Worm (Caenorhabditis elegans) whole organism, L4 larva: ENCODE data around the gene srh-10.

ENCODE experiments used
- D1046.2 ChIP-seq: fragments of 200-800 bp; sonication (Bioruptor generic); IDR thresholded peaks from 2 replicates; pipeline ENCODE4 v1.3.6; 2022; ENCODE audit warnings: missing genetic modification characterization, missing compliant biosample characterization
- F10B5.3 ChIP-seq: sonication (generic microtip); optimal IDR thresholded peaks from 2 replicates; lab custom pipeline; 2016; ENCODE audit warnings: mild to moderate bottlenecking, missing genetic modification characterization, missing compliant biosample characterization
- F37D6.2 ChIP-seq: sonication (generic microtip); optimal IDR thresholded peaks from 2 replicates; lab custom pipeline; 2016; ENCODE audit warnings: mild to moderate bottlenecking, missing genetic modification characterization, missing compliant biosample characterization
- F44E2.7 ChIP-seq: fragments of 200-800 bp; sonication (Bioruptor generic); IDR thresholded peaks from 2 replicates; pipeline ENCODE4 v2.1.2; 2022; ENCODE audit warnings: missing genetic modification characterization, missing compliant biosample characterization
- Y105C5A.15 ChIP-seq: fragments of 200-800 bp; sonication (Bioruptor generic); IDR thresholded peaks from 2 replicates; pipeline ENCODE4 v1.3.6; 2022; ENCODE audit warnings: missing genetic modification characterization, missing compliant biosample characterization
- Y48G9A.11 ChIP-seq: fragments of 200-800 bp; sonication (Bioruptor generic); IDR thresholded peaks from 2 replicates; pipeline ENCODE4 v1.3.6; 2022; ENCODE audit warnings: missing genetic modification reagents, missing genetic modification characterization, missing compliant biosample characterization
- Y5F2A.4 ChIP-seq: fragments of 200-800 bp; sonication (Bioruptor generic); optimal IDR thresholded peaks from 2 replicates; lab custom pipeline; 2018; ENCODE audit warnings: mild to moderate bottlenecking, missing genetic modification characterization, missing compliant biosample characterization
- ZK546.5 ChIP-seq, 2 experiments: sonication (generic microtip); optimal IDR thresholded peaks; 2 replicates each; lab custom pipeline; 2017; ENCODE audit warnings: missing biosample characterization in 2 of 2, missing genetic modification characterization in 2 of 2
- aha-1 ChIP-seq: fragments of 150-350 bp; peaks from one replicate; lab custom pipeline; 2014; ENCODE audit warnings: missing biosample characterization, missing genetic modification characterization
- aly-2 ChIP-seq: sonication (generic microtip); optimal IDR thresholded peaks from 2 replicates; lab custom pipeline; 2018; ENCODE audit warnings: missing biosample characterization, missing genetic modification characterization
- ama-1 ChIP-seq: fragments of 150-350 bp; optimal IDR thresholded peaks from 2 replicates; lab custom pipeline; 2014; ENCODE audit warnings: inconsistent platforms, mixed read lengths
- arid-1 ChIP-seq: fragments of 200-800 bp; sonication (Bioruptor generic); conservative IDR thresholded peaks from 2 replicates; pipeline ENCODE4 v1.3.6; 2022; ENCODE audit warnings: missing genetic modification reagents, missing genetic modification characterization, missing compliant biosample characterization
- attf-4 ChIP-seq: sonication (generic microtip); optimal IDR thresholded peaks from 3 replicates; lab custom pipeline; 2017; ENCODE audit warnings: missing biosample characterization, missing genetic modification characterization
- ceh-28 ChIP-seq: fragments of 150-350 bp; optimal IDR thresholded peaks from 2 replicates; lab custom pipeline; 2014; ENCODE audit warnings: missing biosample characterization, missing genetic modification reagents, missing genetic modification characterization
- ctbp-1 ChIP-seq: fragments of 200-800 bp; sonication (Bioruptor generic); IDR thresholded peaks from 2 replicates; pipeline ENCODE4 v1.3.6; 2022; ENCODE audit warnings: missing genetic modification reagents, missing genetic modification characterization, missing compliant biosample characterization
- daf-12 ChIP-seq: fragments of 150-350 bp; optimal IDR thresholded peaks from 2 replicates; lab custom pipeline; 2014; ENCODE audit warnings: missing biosample characterization, missing genetic modification reagents, missing genetic modification characterization
- daf-8 ChIP-seq: fragments of 200-800 bp; sonication (Bioruptor generic); IDR thresholded peaks from 2 replicates; pipeline ENCODE4 v1.3.6; 2022; ENCODE audit warnings: missing genetic modification characterization, missing compliant biosample characterization
- dmd-6 ChIP-seq: fragments of 200-800 bp; sonication (Bioruptor generic); IDR thresholded peaks from 2 replicates; pipeline ENCODE4 v1.3.6; 2022; ENCODE audit warnings: missing genetic modification reagents, missing genetic modification characterization, missing compliant biosample characterization
- dmd-8 ChIP-seq: fragments of 200-800 bp; sonication (Bioruptor generic); IDR thresholded peaks from 2 replicates; pipeline ENCODE4 v1.3.6; 2022; ENCODE audit warnings: missing genetic modification characterization, missing compliant biosample characterization
- dpl-1 ChIP-seq: fragments of 150-350 bp; optimal IDR thresholded peaks from 2 replicates; lab custom pipeline; 2014; ENCODE audit warnings: missing biosample characterization, missing genetic modification reagents, missing genetic modification characterization
- fkh-10 ChIP-seq: fragments of 150-350 bp; optimal IDR thresholded peaks from 2 replicates; lab custom pipeline; 2014; ENCODE audit warnings: missing biosample characterization, missing genetic modification reagents, missing genetic modification characterization
- hlh-11 ChIP-seq: fragments of 200-800 bp; sonication (Bioruptor generic); optimal IDR thresholded peaks from 2 replicates; lab custom pipeline; 2018; ENCODE audit warnings: mild to moderate bottlenecking, missing genetic modification characterization, missing compliant biosample characterization
- hmg-1.1 ChIP-seq: fragments of 200-800 bp; sonication (Bioruptor generic); IDR thresholded peaks from 2 replicates; pipeline ENCODE4 v1.3.6; 2022; ENCODE audit warnings: missing genetic modification reagents, missing genetic modification characterization, missing compliant biosample characterization
- jun-1 ChIP-seq: fragments of 150-350 bp; optimal IDR thresholded peaks from 2 replicates; lab custom pipeline; 2014; ENCODE audit warnings: missing biosample characterization, missing genetic modification reagents, missing genetic modification characterization
- lim-7 ChIP-seq: fragments of 200-800 bp; sonication (Bioruptor generic); IDR thresholded peaks from 2 replicates; pipeline ENCODE4 v1.3.6; 2022; ENCODE audit warnings: missing genetic modification characterization, missing compliant biosample characterization
- lin-1 ChIP-seq: fragments of 200-800 bp; sonication (Bioruptor generic); IDR thresholded peaks from 2 replicates; pipeline ENCODE4 v1.3.6; 2022; ENCODE audit warnings: missing genetic modification reagents, missing genetic modification characterization, missing compliant biosample characterization
- lin-13 ChIP-seq: fragments of 150-350 bp; optimal IDR thresholded peaks from 2 replicates; lab custom pipeline; 2014; ENCODE audit warnings: missing biosample characterization, missing genetic modification reagents, missing genetic modification characterization
- lin-15B ChIP-seq: fragments of 150-350 bp; sonication (generic microtip); optimal IDR thresholded peaks from 3 replicates; lab custom pipeline; 2014; ENCODE audit warnings: missing biosample characterization, missing genetic modification characterization
- lin-29 ChIP-seq: fragments of 200-800 bp; sonication (Bioruptor generic); IDR thresholded peaks from 2 replicates; pipeline ENCODE4 v1.3.6; 2022; ENCODE audit warnings: missing genetic modification reagents, missing genetic modification characterization, missing compliant biosample characterization
- lsy-2 ChIP-seq, 2 experiments: fragments of 150-350 bp in 1 of 2; sonication (generic microtip) in 1 of 2; optimal IDR thresholded peaks; 2 replicates each; lab custom pipeline; 2014 to 2017; ENCODE audit warnings: missing biosample characterization in 2 of 2, missing genetic modification characterization in 2 of 2
- madf-9 ChIP-seq: fragments of 200-800 bp; sonication (Bioruptor generic); conservative IDR thresholded peaks from 2 replicates; pipeline ENCODE4 v1.3.6; 2022; ENCODE audit warnings: missing genetic modification reagents, missing genetic modification characterization, missing compliant biosample characterization
- mdl-1 ChIP-seq, 2 experiments: fragments of 150-350 bp in 1 of 2; sonication (generic microtip) in 1 of 2; optimal IDR thresholded peaks; 2 replicates each; lab custom pipeline; 2014 to 2017; ENCODE audit warnings: missing biosample characterization in 2 of 2, missing genetic modification characterization in 2 of 2
- mes-2 ChIP-seq: sonication (generic microtip); optimal IDR thresholded peaks from 2 replicates; lab custom pipeline; 2016; ENCODE audit warnings: missing genotype, mild to moderate bottlenecking, missing genetic modification characterization, missing compliant biosample characterization; ENCODE audit not compliant: poor library complexity, severe bottlenecking
- mxl-2 ChIP-seq: fragments of 200-800 bp; sonication (Bioruptor generic); conservative IDR thresholded peaks from 2 replicates; pipeline ENCODE4 v1.3.6; 2022; ENCODE audit warnings: missing genetic modification reagents, missing genetic modification characterization, missing compliant biosample characterization
- nhr-11 ChIP-seq: fragments of 150-350 bp; optimal IDR thresholded peaks from 2 replicates; lab custom pipeline; 2014; ENCODE audit warnings: missing biosample characterization, missing genetic modification characterization
- nhr-111 ChIP-seq: fragments of 200-800 bp; sonication (Bioruptor generic); optimal IDR thresholded peaks from 2 replicates; lab custom pipeline; 2018; ENCODE audit warnings: mild to moderate bottlenecking, missing genetic modification characterization, missing compliant biosample characterization
- nhr-237 ChIP-seq: sonication (generic microtip); optimal IDR thresholded peaks from 2 replicates; lab custom pipeline; 2017; ENCODE audit warnings: missing biosample characterization, missing genetic modification characterization
- nhr-41 ChIP-seq: fragments of 200-800 bp; sonication (Bioruptor generic); IDR thresholded peaks from 2 replicates; pipeline ENCODE4 v1.3.6; 2022; ENCODE audit warnings: missing genetic modification reagents, missing genetic modification characterization, missing compliant biosample characterization
- nhr-42 ChIP-seq: fragments of 200-800 bp; sonication (Bioruptor generic); IDR thresholded peaks from 2 replicates; pipeline ENCODE4 v1.3.6; 2022; ENCODE audit warnings: missing genetic modification characterization, missing compliant biosample characterization
- nhr-48 ChIP-seq: sonication (generic microtip); optimal IDR thresholded peaks from 2 replicates; lab custom pipeline; 2016; ENCODE audit warnings: mild to moderate bottlenecking, missing genetic modification characterization, missing compliant biosample characterization
- nhr-76 ChIP-seq: fragments of 150-350 bp; optimal IDR thresholded peaks from 2 replicates; lab custom pipeline; 2014; ENCODE audit warnings: missing biosample characterization, missing genetic modification characterization
- rbr-2 ChIP-seq: sonication (generic microtip); optimal IDR thresholded peaks from 2 replicates; lab custom pipeline; 2016; ENCODE audit warnings: missing genotype, missing genetic modification characterization, missing compliant biosample characterization
- sdz-12 ChIP-seq: fragments of 200-800 bp; sonication (Bioruptor generic); optimal IDR thresholded peaks from 2 replicates; lab custom pipeline; 2018; ENCODE audit warnings: mild to moderate bottlenecking, missing genetic modification characterization, missing compliant biosample characterization
- set-16 ChIP-seq: fragments of 200-800 bp; sonication (Bioruptor generic); IDR thresholded peaks from 2 replicates; pipeline ENCODE4 v1.3.6; 2022; ENCODE audit warnings: missing genetic modification reagents, missing genetic modification characterization, missing compliant biosample characterization
- skn-1 ChIP-seq: fragments of 150-350 bp; optimal IDR thresholded peaks from 2 replicates; lab custom pipeline; 2014; ENCODE audit warnings: missing biosample characterization, missing genetic modification characterization
- snpc-1.2 ChIP-seq: fragments of 200-800 bp; sonication (Bioruptor generic); IDR thresholded peaks from 2 replicates; pipeline ENCODE4 v1.3.6; 2022; ENCODE audit warnings: missing genetic modification reagents, missing genetic modification characterization, missing compliant biosample characterization
- tra-1 ChIP-seq: fragments of 200-800 bp; sonication (Bioruptor generic); IDR thresholded peaks from 2 replicates; pipeline ENCODE4 v1.3.6; 2022; ENCODE audit warnings: missing genetic modification reagents, missing genetic modification characterization, missing compliant biosample characterization
- unc-130 ChIP-seq: sonication (generic microtip); optimal IDR thresholded peaks from 2 replicates; lab custom pipeline; 2016; ENCODE audit warnings: missing genetic modification reagents, missing genetic modification characterization, missing compliant biosample characterization
- unc-62 ChIP-seq, 3 experiments: fragments of 150-350 bp in 1 of 3; sonication (generic microtip); optimal IDR thresholded peaks in 2 of 3; peaks in 1 of 3; 1 replicate in 1 of 3; 2 replicates in 2 of 3; lab custom pipeline; 2014 to 2017; ENCODE audit warnings: missing biosample characterization in 3 of 3, missing genetic modification characterization in 3 of 3, missing genetic modification reagents in 3 of 3, missing genotype in 1 of 3
- zfp-2 ChIP-seq: sonication (generic microtip); optimal IDR thresholded peaks from 2 replicates; lab custom pipeline; 2016; ENCODE audit warnings: mild to moderate bottlenecking, missing genetic modification characterization, missing compliant biosample characterization
- zfp-3 ChIP-seq: fragments of 200-800 bp; sonication (Bioruptor generic); conservative IDR thresholded peaks from 2 replicates; pipeline ENCODE4 v1.3.6; 2022; ENCODE audit warnings: missing genetic modification reagents, missing genetic modification characterization, missing compliant biosample characterization
- zip-2 ChIP-seq: fragments of 150-350 bp; optimal IDR thresholded peaks from 2 replicates; lab custom pipeline; 2014; ENCODE audit warnings: missing biosample characterization, missing genetic modification characterization
- ztf-7 ChIP-seq: fragments of 150-350 bp; optimal IDR thresholded peaks from 2 replicates; lab custom pipeline; 2014; ENCODE audit warnings: missing biosample characterization, missing genetic modification characterization

srh-10 gene

ce11 chrV:6098755-6099155, 31.8 kb upstream of the srh-10 start (continued):
- TF ChIP-seq nhr-76 (tag; lab: Kevin White, UChicago) (no peak), arid-1 (GFP tag; lab: Robert Waterston, UW) (no peak), skn-1 (tag; lab: Kevin White, UChicago) (no peak), hlh-11 (peak; percentile 6), dmd-8 (no peak), D1046.2 (GFP tag; lab: Robert Waterston, UW) (no peak), ctbp-1 (GFP tag; lab: Robert Waterston, UW) (no peak), dmd-6 (no peak), F44E2.7 (GFP tag; lab: Robert Waterston, UW) (no peak), fkh-10 (GFP tag; lab: Kevin White, UChicago) (no peak), mes-2 (no peak), Y48G9A.11 (GFP tag; lab: Robert Waterston, UW) (no peak), rbr-2 (tag; lab: Kevin White, UChicago) (no peak), ceh-28 (tag; lab: Kevin White, UChicago) (no peak), madf-9 (GFP tag; lab: Robert Waterston, UW) (no peak), sdz-12 (GFP tag; lab: Kevin White, UChicago) (no peak), lim-7 (GFP tag; lab: Robert Waterston, UW) (no peak), hmg-1.1 (GFP tag; lab: Robert Waterston, UW) (no peak), set-16 (GFP tag; lab: Robert Waterston, UW) (no peak), lin-29 (GFP tag; lab: Robert Waterston, UW) (no peak), lin-1 (GFP tag; lab: Robert Waterston, UW) (no peak), zfp-3 (GFP tag; lab: Robert Waterston, UW) (peak; percentile 51), Y105C5A.15 (GFP tag; lab: Robert Waterston, UW) (no peak), mdl-1 (tag; optimal IDR thresholded peaks at IDR 0.05; lab: Kevin White, UChicago) (no peak), F37D6.2 (tag; lab: Kevin White, UChicago) (no peak), aly-2 (tag; lab: Kevin White, UChicago) (no peak), unc-62 (GFP tag; optimal IDR thresholded peaks at IDR 0.05 in 1 of 2; lab: Kevin White, UChicago) (peak in 1 of 2 experiments; percentile 84), unc-62 (tag; optimal IDR thresholded peaks at IDR 0.05; lab: Kevin White, UChicago) (no peak), nhr-111 (no peak), nhr-41 (GFP tag; lab: Robert Waterston, UW) (no peak), nhr-11 (tag; lab: Kevin White, UChicago) (no peak), unc-130 (GFP tag; lab: Kevin White, UChicago) (no peak), aha-1 (peak; percentile 77), lin-13 (GFP tag; lab: Kevin White, UChicago) (peak; percentile 24), dpl-1 (no peak), zip-2 (tag; lab: Kevin White, UChicago) (peak; percentile 32), nhr-48 (tag; lab: Kevin White, UChicago) (peak; percentile 37), tra-1 (GFP tag; lab: Robert Waterston, UW) (0 out of 2 replicates have a peak, but pooled peaks have one; percentile 13), lin-15B (tag; lab: Kevin White, UChicago) (no peak), ztf-7 (no peak), Y5F2A.4 (GFP tag; lab: Kevin White, UChicago) (no peak), daf-8 (no peak), ZK546.5 (tag; optimal IDR thresholded peaks at IDR 0.05; lab: Kevin White, UChicago) (no peak), F10B5.3 (tag; lab: Kevin White, UChicago) (peak; percentile 23), nhr-237 (no peak), jun-1 (tag; lab: Kevin White, UChicago) (no peak), mxl-2 (GFP tag; lab: Robert Waterston, UW) (no peak), nhr-42 (no peak), attf-4 (tag; lab: Kevin White, UChicago) (no peak), ama-1 (lab: Kevin White, UChicago) (no peak), lsy-2 (tag; optimal IDR thresholded peaks at IDR 0.05; lab: Kevin White, UChicago) (peak in 1 of 2 experiments; percentile 65), zfp-2 (tag; lab: Kevin White, UChicago) (no peak), daf-12 (tag; lab: Kevin White, UChicago) (no peak), snpc-1.2 (GFP tag; lab: Robert Waterston, UW) (0 out of 2 replicates have a peak, but pooled peaks have one; percentile 10)
